Fruit fly (Drosophila melanogaster) whole organism: Measurements from ENCODE around the gene CG33510.

Experiments used
- CG8478 ChIP-seq: fragments of >200 bp; optimal IDR thresholded peaks from 2 replicates; lab custom pipeline; 2018; ENCODE audit warnings: inconsistent platforms
- Dll ChIP-seq: fragments of >200 bp; optimal IDR thresholded peaks from 2 replicates; lab custom pipeline; 2017
- EcR ChIP-seq, 2 experiments: fragments of >200 bp; optimal IDR thresholded peaks; 2 replicates each; lab custom pipeline; 2017; ENCODE audit warnings: missing biosample characterization in 2 of 2, missing genetic modification characterization in 2 of 2, missing genetic modification reagents in 2 of 2
- pan ChIP-seq: fragments of >200 bp; optimal IDR thresholded peaks from 2 replicates; lab custom pipeline; 2017
- psq ChIP-seq: fragments of >200 bp; optimal IDR thresholded peaks from 2 replicates; lab custom pipeline; 2017
- usp ChIP-seq: fragments of >200 bp; optimal IDR thresholded peaks from 2 replicates; lab custom pipeline; 2017; ENCODE audit warnings: missing biosample characterization, missing genetic modification characterization, mixed read lengths

- TF ChIP-seq usp, result no peak
- no peak for TF ChIP-seq Dll (lab: Kevin White, UChicago)
- TF ChIP-seq psq (lab: Kevin White, UChicago), result no peak
- TF ChIP-seq EcR (GFP tag; optimal IDR thresholded peaks at IDR 0.05; lab: Kevin White, UChicago), result no peak
- TF ChIP-seq CG8478 (lab: Kevin White, UChicago), result no peak
- TF ChIP-seq pan (lab: Kevin White, UChicago), result no peak
Observed at dm6 chr2L:21073818-21074217, 10.3 kb downstream of the CG33510 start.
